Worm (Caenorhabditis elegans) whole organism, young adult: ENCODE measurements around the gene cone-1.

ENCODE experiments used
- K12H6.12 ChIP-seq: fragments of 200-800 bp; sonication (Bioruptor generic); optimal IDR thresholded peaks from 2 replicates; lab custom pipeline; 2018; ENCODE audit warnings: mild to moderate bottlenecking, missing genetic modification characterization, missing compliant biosample characterization
- ama-1 ChIP-seq, 3 experiments: fragments of 150-350 bp in 1 of 3; sonication (generic microtip) in 2 of 3; optimal IDR thresholded peaks; 2 replicates each; lab custom pipeline; 2014 to 2018; ENCODE audit warnings: missing biosample characterization in 2 of 3, missing genetic modification characterization in 2 of 3, missing genetic modification reagents in 2 of 3
- dox-1 ChIP-seq: fragments of 200-800 bp; sonication (Bioruptor generic); IDR thresholded peaks from 2 replicates; pipeline ENCODE4 v1.3.6; 2022; ENCODE audit warnings: missing genetic modification reagents, missing genetic modification characterization, missing compliant biosample characterization
- nfyb-1 ChIP-seq: fragments of 200-800 bp; sonication (Bioruptor generic); IDR thresholded peaks from 2 replicates; pipeline ENCODE4 v1.3.6; 2022; ENCODE audit warnings: missing genetic modification reagents, missing genetic modification characterization, missing compliant biosample characterization
- unc-130 ChIP-seq: sonication (generic microtip); optimal IDR thresholded peaks from 2 replicates; lab custom pipeline; 2016; ENCODE audit warnings: missing genetic modification reagents, missing genetic modification characterization, missing compliant biosample characterization
- ztf-28 ChIP-seq: fragments of 200-800 bp; sonication (Bioruptor generic); IDR thresholded peaks from 2 replicates; pipeline ENCODE4 v1.3.6; 2022; ENCODE audit warnings: missing genetic modification reagents, missing genetic modification characterization, missing compliant biosample characterization

DNA sequence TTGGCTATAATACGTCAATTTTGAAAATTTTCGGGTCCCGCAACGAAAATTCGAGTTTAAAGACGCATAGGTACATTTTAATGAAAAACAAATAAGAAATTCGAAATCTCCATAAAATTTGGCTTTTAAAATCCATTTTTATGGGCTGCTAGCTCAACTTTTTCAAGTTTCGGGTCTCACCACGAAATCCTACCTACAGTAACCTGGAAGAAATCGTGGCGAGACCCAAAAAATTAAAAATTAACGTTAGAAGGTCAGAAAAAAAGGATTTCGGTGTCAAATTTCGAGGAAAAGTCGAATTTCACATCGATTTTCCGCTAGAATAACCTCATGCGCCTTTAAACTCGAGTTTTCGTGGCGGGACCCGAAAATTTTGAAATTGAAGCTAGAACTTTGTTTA is 48.2 kb upstream of the cone-1 start:
- TF ChIP-seq ztf-28 (GFP tag; lab: Robert Waterston, UW): no peak
- no peak for TF ChIP-seq dox-1 (GFP tag; lab: Robert Waterston, UW)
- TF ChIP-seq unc-130: no peak
- TF ChIP-seq ama-1 (optimal IDR thresholded peaks at IDR 0.05; lab: Kevin White, UChicago): no peak
- TF ChIP-seq ama-1 (GFP tag; optimal IDR thresholded peaks at IDR 0.05; lab: Kevin White, UChicago): no peak
- no peak for TF ChIP-seq nfyb-1 (GFP tag; lab: Robert Waterston, UW)
- TF ChIP-seq K12H6.12 (tag; lab: Kevin White, UChicago): no peak
